Fruit fly (Drosophila melanogaster) whole organism, prepupa: ENCODE data around the gene CG15369.

Source experiments
- Blimp-1 ChIP-seq: fragments of 200-800 bp; sonication (Bioruptor generic); optimal IDR thresholded peaks from 3 replicates; lab custom pipeline; 2017; ENCODE audit warnings: missing biosample characterization, missing genetic modification characterization, mild to moderate bottlenecking, moderate library complexity, missing genetic modification reagents
- CG11762 ChIP-seq: fragments of 200-800 bp; sonication (Bioruptor generic); optimal IDR thresholded peaks from 3 replicates; lab custom pipeline; 2016; ENCODE audit warnings: missing biosample characterization, missing genetic modification characterization; ENCODE audit not compliant: insufficient read depth
- CG15336 ChIP-seq: fragments of 200-800 bp; sonication (Bioruptor generic); IDR thresholded peaks from 2 replicates; pipeline ENCODE4 v1.3.6; 2022; ENCODE audit warnings: missing biosample characterization, missing genetic modification characterization
- CG1621 ChIP-seq: fragments of 200-800 bp; sonication (Bioruptor generic); optimal IDR thresholded peaks from 3 replicates; lab custom pipeline; 2018; ENCODE audit warnings: missing biosample characterization, mild to moderate bottlenecking, missing genetic modification characterization
- CG16779 ChIP-seq: fragments of 200-800 bp; sonication (Bioruptor generic); optimal IDR thresholded peaks from 3 replicates; lab custom pipeline; 2017; ENCODE audit warnings: missing biosample characterization, mild to moderate bottlenecking, missing genetic modification characterization
- CG3032 ChIP-seq: fragments of 200-800 bp; optimal IDR thresholded peaks from 2 replicates; lab custom pipeline; 2019; ENCODE audit warnings: missing biosample characterization, mild to moderate bottlenecking, missing genetic modification characterization, moderate library complexity
- CG32006 ChIP-seq: fragments of 200-800 bp; sonication (Bioruptor generic); optimal IDR thresholded peaks from 3 replicates; lab custom pipeline; 2017; ENCODE audit warnings: missing biosample characterization, mild to moderate bottlenecking, missing genetic modification characterization
- CG34406 ChIP-seq: fragments of 200-800 bp; sonication (Bioruptor generic); optimal IDR thresholded peaks from 3 replicates; lab custom pipeline; 2016; ENCODE audit warnings: missing biosample characterization, missing genetic modification characterization
- CG3919 ChIP-seq: fragments of 200-800 bp; sonication (Bioruptor generic); optimal IDR thresholded peaks from 3 replicates; lab custom pipeline; 2016; ENCODE audit warnings: missing biosample characterization, missing genetic modification characterization
- CG4318 ChIP-seq: fragments of 200-800 bp; sonication (Bioruptor generic); optimal IDR thresholded peaks from 3 replicates; lab custom pipeline; 2017; ENCODE audit warnings: missing biosample characterization, mild to moderate bottlenecking, missing genetic modification characterization
- CG6163 ChIP-seq: fragments of 200-800 bp; sonication (Bioruptor generic); IDR thresholded peaks from 3 replicates; pipeline ENCODE4 v1.3.6; 2022; ENCODE audit warnings: missing biosample characterization, missing genetic modification characterization
- CG6276 ChIP-seq: fragments of 200-800 bp; sonication (Bioruptor generic); optimal IDR thresholded peaks from 2 replicates; lab custom pipeline; 2017; ENCODE audit warnings: missing biosample characterization, mild to moderate bottlenecking, missing genetic modification characterization
- CG6792 ChIP-seq: fragments of 200-800 bp; sonication (Bioruptor generic); optimal IDR thresholded peaks from 3 replicates; lab custom pipeline; 2016; ENCODE audit warnings: missing biosample characterization, missing genetic modification characterization
- CG6854 ChIP-seq: fragments of 200-800 bp; sonication (Bioruptor generic); optimal IDR thresholded peaks from 2 replicates; lab custom pipeline; 2017; ENCODE audit warnings: missing biosample characterization, mild to moderate bottlenecking, missing genetic modification characterization
- CG8119 ChIP-seq: fragments of 200-800 bp; sonication (Bioruptor generic); IDR thresholded peaks from 3 replicates; pipeline ENCODE4 v1.3.6; 2022; ENCODE audit warnings: missing biosample characterization, missing genetic modification characterization
- CG8319 ChIP-seq: fragments of 200-800 bp; sonication (Bioruptor generic); optimal IDR thresholded peaks from 3 replicates; lab custom pipeline; 2016; ENCODE audit warnings: missing biosample characterization, missing genetic modification characterization
- CG8632 ChIP-seq: fragments of 200-800 bp; sonication (Bioruptor generic); optimal IDR thresholded peaks from 3 replicates; lab custom pipeline; 2016; ENCODE audit warnings: missing biosample characterization, missing genetic modification characterization
- CG9139 ChIP-seq: fragments of 200-800 bp; sonication (Bioruptor generic); optimal IDR thresholded peaks from 3 replicates; lab custom pipeline; 2017; ENCODE audit warnings: missing biosample characterization, mild to moderate bottlenecking, missing genetic modification characterization
- Eip75B ChIP-seq: fragments of 200-800 bp; sonication (Bioruptor generic); optimal IDR thresholded peaks from 3 replicates; lab custom pipeline; 2016; ENCODE audit warnings: missing biosample characterization, missing genetic modification characterization
- Eip78C ChIP-seq: fragments of 200-800 bp; sonication (Bioruptor generic); peaks from one replicate; lab custom pipeline; 2016; ENCODE audit warnings: missing biosample characterization, missing genetic modification characterization
- Eip93F ChIP-seq: fragments of 200-800 bp; sonication (Bioruptor generic); optimal IDR thresholded peaks from 2 replicates; lab custom pipeline; 2016; ENCODE audit warnings: missing biosample characterization, mild to moderate bottlenecking, missing genetic modification characterization
- Ets21C ChIP-seq: fragments of 200-800 bp; sonication (Bioruptor generic); optimal IDR thresholded peaks from 3 replicates; lab custom pipeline; 2016; ENCODE audit warnings: missing biosample characterization, missing genetic modification characterization
- Ets96B ChIP-seq: fragments of 200-800 bp; optimal IDR thresholded peaks from 2 replicates; lab custom pipeline; 2019; ENCODE audit warnings: missing biosample characterization, mild to moderate bottlenecking, missing genetic modification characterization, moderate library complexity
- Gug ChIP-seq: fragments of 200-800 bp; sonication (Bioruptor generic); IDR thresholded peaks from 2 replicates; pipeline ENCODE4 v1.3.6; 2022; ENCODE audit warnings: missing biosample characterization, missing genetic modification characterization
- Hr39 ChIP-seq: fragments of 200-800 bp; sonication (Bioruptor generic); optimal IDR thresholded peaks from 2 replicates; lab custom pipeline; 2016; ENCODE audit warnings: missing biosample characterization, missing genetic modification characterization
- Lpt ChIP-seq: fragments of 200-800 bp; sonication (Bioruptor generic); optimal IDR thresholded peaks from 3 replicates; lab custom pipeline; 2016; ENCODE audit warnings: missing biosample characterization, missing genetic modification characterization
- Met ChIP-seq: fragments of 200-800 bp; sonication (Bioruptor generic); optimal IDR thresholded peaks from 3 replicates; lab custom pipeline; 2016; ENCODE audit warnings: missing biosample characterization, missing genetic modification characterization
- OdsH ChIP-seq: fragments of 200-800 bp; sonication (Bioruptor generic); optimal IDR thresholded peaks from 3 replicates; lab custom pipeline; 2016; ENCODE audit warnings: missing biosample characterization, missing genetic modification characterization
- Smox ChIP-seq: fragments of 200-800 bp; sonication (Bioruptor generic); optimal IDR thresholded peaks from 3 replicates; lab custom pipeline; 2016; ENCODE audit warnings: missing biosample characterization, missing genetic modification characterization
- Sox14 ChIP-seq: fragments of 200-800 bp; sonication (Bioruptor generic); optimal IDR thresholded peaks from 3 replicates; lab custom pipeline; 2016; ENCODE audit warnings: missing biosample characterization, missing genetic modification characterization
- Sox15 ChIP-seq: fragments of 200-800 bp; sonication (Bioruptor generic); optimal IDR thresholded peaks from 3 replicates; lab custom pipeline; 2016; ENCODE audit warnings: missing biosample characterization, missing genetic modification characterization
- achi ChIP-seq: fragments of 200-800 bp; sonication (Bioruptor generic); optimal IDR thresholded peaks from 3 replicates; lab custom pipeline; 2016; ENCODE audit warnings: missing biosample characterization, missing genetic modification characterization
- cyc ChIP-seq: fragments of 200-800 bp; sonication (Bioruptor generic); optimal IDR thresholded peaks from 3 replicates; lab custom pipeline; 2016; ENCODE audit warnings: missing biosample characterization, missing genetic modification characterization
- dsx ChIP-seq: fragments of 200-800 bp; optimal IDR thresholded peaks from 3 replicates; lab custom pipeline; 2019; ENCODE audit warnings: missing biosample characterization, mild to moderate bottlenecking, missing genetic modification characterization, moderate library complexity; ENCODE audit not compliant: poor library complexity, severe bottlenecking
- eg ChIP-seq: fragments of 200-800 bp; sonication (Bioruptor generic); IDR thresholded peaks from 3 replicates; pipeline ENCODE4 v1.3.6; 2022; ENCODE audit warnings: missing biosample characterization, missing genetic modification characterization
- esn ChIP-seq: fragments of 200-800 bp; sonication (Bioruptor generic); optimal IDR thresholded peaks from 2 replicates; lab custom pipeline; 2016; ENCODE audit warnings: missing biosample characterization, mild to moderate bottlenecking, missing genetic modification characterization, moderate library complexity
- fd85E ChIP-seq: fragments of 200-800 bp; sonication (Bioruptor generic); optimal IDR thresholded peaks from 3 replicates; lab custom pipeline; 2016; ENCODE audit warnings: missing biosample characterization, missing genetic modification characterization
- fkh ChIP-seq: fragments of 200-800 bp; sonication (Bioruptor generic); optimal IDR thresholded peaks from 3 replicates; lab custom pipeline; 2017; ENCODE audit warnings: missing biosample characterization, mild to moderate bottlenecking, missing genetic modification characterization, moderate library complexity
- lz ChIP-seq: fragments of 200-800 bp; sonication (Bioruptor generic); optimal IDR thresholded peaks from 3 replicates; lab custom pipeline; 2016; ENCODE audit warnings: missing biosample characterization, missing genetic modification characterization
- salr ChIP-seq, 2 experiments: fragments of 200-800 bp; sonication (Bioruptor generic); optimal IDR thresholded peaks; 3 replicates each; lab custom pipeline; 2016 to 2018; ENCODE audit warnings: missing biosample characterization in 2 of 2, missing genetic modification characterization in 2 of 2, mild to moderate bottlenecking in 1 of 2
- ss ChIP-seq, 2 experiments: fragments of 200-800 bp; sonication (Bioruptor generic); optimal IDR thresholded peaks; 2 replicates in 1 of 2; 3 replicates in 1 of 2; lab custom pipeline; 2017 to 2018; ENCODE audit warnings: mild to moderate bottlenecking in 2 of 2, missing biosample characterization in 2 of 2, missing genetic modification characterization in 2 of 2, moderate library complexity in 1 of 2
- svp ChIP-seq: fragments of 200-800 bp; sonication (Bioruptor generic); peaks from one replicate; lab custom pipeline; 2016; ENCODE audit warnings: missing biosample characterization, missing genetic modification characterization
- vri ChIP-seq: fragments of 200-800 bp; sonication (Bioruptor generic); optimal IDR thresholded peaks from 3 replicates; lab custom pipeline; 2016; ENCODE audit warnings: missing biosample characterization, mild to moderate bottlenecking, missing genetic modification characterization

The CG15369 gene

DNA sequence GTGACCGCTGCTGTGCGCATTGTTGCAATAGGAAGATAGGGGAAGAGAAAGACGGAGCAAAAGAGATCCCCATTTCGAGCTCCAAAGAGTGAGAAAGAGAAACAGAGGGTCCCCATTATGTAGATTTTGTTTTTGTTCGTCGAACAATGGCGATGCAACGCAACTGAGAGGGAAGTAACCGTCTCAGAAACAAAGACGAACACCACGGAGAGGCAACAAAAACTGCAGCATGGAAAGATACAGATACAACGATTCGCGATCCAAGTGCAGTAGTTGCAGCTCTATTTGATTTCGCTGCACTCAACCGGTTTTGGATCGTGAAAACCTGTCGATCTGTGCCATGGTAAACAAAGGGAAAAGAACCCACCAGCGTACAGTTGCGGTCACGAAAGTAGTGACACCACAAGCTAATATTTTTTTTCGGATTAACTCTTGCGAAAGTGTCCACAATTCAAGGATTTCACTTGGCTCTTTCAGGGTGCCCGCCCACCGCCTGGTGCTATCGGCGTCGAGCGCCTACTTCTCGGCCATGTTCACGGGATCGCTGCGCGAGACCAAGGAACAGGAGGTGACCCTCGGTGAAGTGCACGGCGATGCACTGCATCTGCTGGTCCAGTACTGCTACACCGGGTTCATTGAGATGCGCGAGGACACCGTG is 35.5 kb downstream of the CG15369 start (continued):
- TF ChIP-seq CG11762, result no peak
- TF ChIP-seq OdsH (GFP tag; lab: Kevin White, UChicago), result no peak
- TF ChIP-seq CG6276 (GFP tag; lab: Kevin White, UChicago), result no peak
- TF ChIP-seq CG6792 (GFP tag; lab: Kevin White, UChicago), result no peak
- TF ChIP-seq CG8119 (GFP tag; lab: Robert Waterston, UW), result peak; percentile 45
- TF ChIP-seq Ets96B (tag; lab: Kevin White, UChicago), result no peak
- TF ChIP-seq CG4318, result no peak
- TF ChIP-seq CG3032, result no peak
- no peak for TF ChIP-seq Met
- no peak for TF ChIP-seq Eip93F
- no peak for TF ChIP-seq Hr39
- TF ChIP-seq CG32006, result peak; percentile 20
- TF ChIP-seq cyc, result no peak
- TF ChIP-seq fkh (GFP tag; lab: Kevin White, UChicago), result no peak
- TF ChIP-seq Lpt (GFP tag; lab: Kevin White, UChicago), result no peak
- TF ChIP-seq CG6854 (GFP tag; lab: Kevin White, UChicago), result no peak

DNA sequence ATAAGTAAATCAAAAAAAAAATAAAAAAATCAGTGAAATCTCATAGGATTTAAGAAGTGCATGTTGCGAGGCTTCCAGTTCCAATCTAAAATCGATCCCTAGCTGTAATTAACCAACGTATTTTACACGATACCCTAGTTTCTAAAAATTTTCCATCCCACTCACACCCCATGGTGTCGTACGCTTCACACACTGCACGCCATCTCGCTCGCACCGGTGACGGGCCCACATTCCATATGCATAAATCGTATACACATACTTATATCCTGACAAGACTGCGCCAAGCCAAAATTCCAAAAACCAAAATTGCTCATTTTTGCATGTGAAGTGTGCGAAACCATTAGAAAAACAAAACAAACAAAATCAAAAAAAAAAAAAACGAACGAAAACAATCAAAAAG is 38.3 kb downstream of the CG15369 start:
- peak; percentile 41 for TF ChIP-seq Eip78C
- TF ChIP-seq Ets21C, result no peak
- peak; percentile 11 for TF ChIP-seq esn (GFP tag; lab: Kevin White, UChicago)

DNA sequence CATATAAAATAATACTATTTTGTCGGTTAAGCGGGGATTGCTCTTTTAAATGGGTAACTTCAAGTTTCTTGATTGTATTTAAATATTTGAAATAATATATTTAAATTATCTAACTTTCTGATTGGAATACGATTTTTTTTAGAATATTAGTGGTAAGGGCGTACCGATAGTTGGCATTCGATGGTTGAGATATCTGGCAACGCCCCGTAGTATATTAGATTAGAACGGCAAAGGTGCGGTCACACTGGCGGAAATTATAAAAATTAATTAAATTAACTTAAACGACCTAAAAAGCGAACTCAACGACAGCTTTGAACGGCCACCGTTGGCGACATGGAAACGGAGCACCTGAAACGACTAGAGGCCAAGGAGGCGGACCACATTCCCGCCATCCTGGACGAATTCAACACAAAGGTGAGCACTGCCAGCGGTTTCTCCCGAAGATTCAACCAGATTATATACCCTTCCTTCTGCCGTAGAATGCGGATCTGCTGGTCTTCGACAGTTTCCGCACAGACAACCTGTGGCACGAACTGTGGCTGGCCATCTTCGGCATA is 39.4 kb downstream of the CG15369 start, which contains the start of gene ric8a:
Gene ric8a, plus strand, starts transcription at position 205 of the 557 bp plus-strand sequence.
- TF ChIP-seq fd85E (GFP tag; lab: Kevin White, UChicago) (no peak), esn (GFP tag; lab: Kevin White, UChicago) (peak; percentile 21), lz (GFP tag; lab: Kevin White, UChicago) (peak; percentile 40), Sox14 (peak; percentile 48), CG8632 (GFP tag; lab: Kevin White, UChicago) (no peak), Sox15 (GFP tag; lab: Kevin White, UChicago) (no peak), CG3032 (peak; percentile 34), CG9139 (no peak), OdsH (GFP tag; lab: Kevin White, UChicago) (peak; percentile 19), CG3919 (GFP tag; lab: Kevin White, UChicago) (peak; percentile 10)

DNA sequence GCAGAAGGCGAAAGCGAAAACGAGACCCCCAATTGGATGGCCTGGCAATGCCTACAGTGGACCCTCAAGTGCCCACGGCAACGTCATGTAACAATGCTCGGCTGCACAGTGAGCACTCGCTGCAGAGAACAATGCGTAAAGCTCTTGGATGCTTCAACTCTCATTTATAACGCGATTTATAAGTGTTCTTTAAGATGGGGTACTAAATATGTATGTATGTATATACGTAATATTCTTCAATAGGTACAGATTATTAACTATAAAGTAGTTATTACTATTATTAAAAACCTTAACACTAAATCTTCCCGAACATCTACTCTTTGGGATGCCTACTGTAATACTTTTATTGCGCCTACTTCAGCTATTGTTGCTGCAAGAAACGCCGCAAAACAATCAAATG is 49.4 kb downstream of the CG15369 start:
- TF ChIP-seq Sox14, result no peak
- TF ChIP-seq CG4318, result no peak
- TF ChIP-seq dsx (GFP tag; lab: Kevin White, UChicago), result no peak
- TF ChIP-seq fkh (GFP tag; lab: Kevin White, UChicago), result no peak
- TF ChIP-seq Blimp-1, result no peak
- TF ChIP-seq CG32006, result peak; percentile 32
- TF ChIP-seq CG8319 (GFP tag; lab: Kevin White, UChicago), result no peak
- no peak for TF ChIP-seq Smox (GFP tag; lab: Kevin White, UChicago)
- TF ChIP-seq vri (GFP tag; lab: Kevin White, UChicago), result no peak
- TF ChIP-seq achi (GFP tag; lab: Kevin White, UChicago), result no peak
- TF ChIP-seq CG6792 (GFP tag; lab: Kevin White, UChicago), result no peak
- TF ChIP-seq Hr39, result no peak
- no peak for TF ChIP-seq Ets96B (tag; lab: Kevin White, UChicago)
- peak; percentile 56 for TF ChIP-seq Eip78C
- no peak for TF ChIP-seq CG1621 (tag; lab: Kevin White, UChicago)
- TF ChIP-seq CG8119 (GFP tag; lab: Robert Waterston, UW), result peak; percentile 50; the same call in 2 of the 3 replicates
- no peak for TF ChIP-seq CG3032
- no peak for TF ChIP-seq Met
- TF ChIP-seq salr (GFP tag; optimal IDR thresholded peaks at IDR 0.05; lab: Kevin White, UChicago), result no peak
- TF ChIP-seq CG16779 (tag; lab: Kevin White, UChicago), result no peak
- no peak for TF ChIP-seq CG6163
- peak; percentile 66 for TF ChIP-seq CG15336 (GFP tag; lab: Robert Waterston, UW)
- no peak for TF ChIP-seq esn (GFP tag; lab: Kevin White, UChicago)
- TF ChIP-seq cyc, result no peak
- TF ChIP-seq eg, result 0 out of 3 replicates have a peak, but pooled peaks have one; percentile 10
- no peak for TF ChIP-seq CG34406
- peak; percentile 18; the same call in 1 of the 2 replicates for TF ChIP-seq Gug
- no peak for TF ChIP-seq svp
- TF ChIP-seq Eip75B (GFP tag; lab: Kevin White, UChicago), result no peak
- no peak for TF ChIP-seq ss (GFP tag; optimal IDR thresholded peaks at IDR 0.05; lab: Kevin White, UChicago)
- TF ChIP-seq Sox15 (GFP tag; lab: Kevin White, UChicago), result no peak
